Worm (Caenorhabditis elegans): ENCODE results near the gene srsx-13.

DNA sequence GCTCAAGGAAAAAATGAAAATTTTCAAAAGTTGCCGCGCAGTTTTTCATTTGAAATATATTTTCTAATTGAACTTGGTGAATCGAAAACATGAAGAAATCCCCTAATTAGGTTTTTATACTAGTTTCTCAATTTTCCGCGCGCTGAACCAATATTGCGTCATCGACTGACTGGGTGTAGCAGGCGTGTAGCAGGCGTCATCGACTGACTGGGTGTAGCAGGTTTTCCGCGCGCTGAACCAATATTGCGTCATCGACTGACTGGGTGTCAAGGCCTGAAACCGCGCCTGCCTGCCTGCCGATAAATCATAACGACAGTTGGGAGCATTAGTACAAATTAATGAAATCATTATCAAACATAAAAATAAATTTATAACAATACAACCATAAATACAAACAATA lies 40.4 kb upstream of the srsx-13 start:
- no peak for TF ChIP-seq nhr-28 (tag; optimal IDR thresholded peaks at IDR 0.05)
- TF ChIP-seq fkh-2 (tag; optimal IDR thresholded peaks at IDR 0.05) = no peak
- TF ChIP-seq mml-1 (tag; optimal IDR thresholded peaks at IDR 0.05) = no peak
- TF ChIP-seq elt-3 (tag; optimal IDR thresholded peaks at IDR 0.05) = no peak
- no peak for TF ChIP-seq nfya-1 (tag; optimal IDR thresholded peaks at IDR 0.05; ENCODE audit: insufficient read depth)
- no peak for TF ChIP-seq lin-39 (tag; optimal IDR thresholded peaks at IDR 0.05)
- no peak for TF ChIP-seq ztf-4 (tag; optimal IDR thresholded peaks at IDR 0.05)
- TF ChIP-seq unc-62 (GFP tag; optimal IDR thresholded peaks at IDR 0.05) = no peak
- TF ChIP-seq ama-1 (optimal IDR thresholded peaks at IDR 0.05) = no peak
- no peak for TF ChIP-seq ceh-28 (tag; optimal IDR thresholded peaks at IDR 0.05)
- TF ChIP-seq unc-39 (tag; optimal IDR thresholded peaks at IDR 0.05) = no peak
- TF ChIP-seq nhr-237 (tag; optimal IDR thresholded peaks at IDR 0.05) = no peak
- TF ChIP-seq hmg-11 (tag; optimal IDR thresholded peaks at IDR 0.05) = no peak
- no peak for TF ChIP-seq ztf-11 (tag; optimal IDR thresholded peaks at IDR 0.05)

All from whole organism, L3 larva.